Worm (Caenorhabditis elegans) whole organism, late embryonic: ENCODE results near the gene ZC53.2.

Source experiments
- ahr-1 ChIP-seq: sonication (generic microtip); optimal IDR thresholded peaks from 2 replicates; lab custom pipeline; 2016; ENCODE audit warnings: missing genetic modification characterization, missing compliant biosample characterization
- ceh-22 ChIP-seq: sonication (generic microtip); optimal IDR thresholded peaks from 2 replicates; lab custom pipeline; 2017; ENCODE audit warnings: missing biosample characterization, missing genetic modification characterization
- ceh-24 ChIP-seq: sonication (generic microtip); optimal IDR thresholded peaks from 2 replicates; lab custom pipeline; 2016; ENCODE audit warnings: mild to moderate bottlenecking, missing genetic modification characterization, missing compliant biosample characterization
- dve-1 ChIP-seq: sonication (generic microtip); optimal IDR thresholded peaks from 2 replicates; lab custom pipeline; 2017; ENCODE audit warnings: antibody characterized with exemption, mild to moderate bottlenecking, missing genetic modification characterization, missing compliant biosample characterization
- elt-2 ChIP-seq: sonication (generic microtip); optimal IDR thresholded peaks from 2 replicates; lab custom pipeline; 2016; ENCODE audit warnings: missing genetic modification reagents, missing genetic modification characterization, missing compliant biosample characterization
- lin-11 ChIP-seq: fragments of 200-800 bp; sonication (Bioruptor generic); optimal IDR thresholded peaks from 2 replicates; lab custom pipeline; 2018; ENCODE audit warnings: mild to moderate bottlenecking, missing genetic modification characterization, missing compliant biosample characterization
- pha-4 ChIP-seq: fragments of 150-350 bp; optimal IDR thresholded peaks from 2 replicates; lab custom pipeline; 2018; ENCODE audit warnings: missing biosample characterization, missing genetic modification reagents, missing genetic modification characterization
- pros-1 ChIP-seq: fragments of 150-350 bp; optimal IDR thresholded peaks from 2 replicates; lab custom pipeline; 2014; ENCODE audit warnings: missing biosample characterization, missing genetic modification reagents, missing genetic modification characterization
- rnt-1 ChIP-seq: sonication (generic microtip); optimal IDR thresholded peaks from 2 replicates; lab custom pipeline; 2016; ENCODE audit warnings: missing genetic modification characterization, missing compliant biosample characterization
- tbx-2 ChIP-seq: sonication (generic microtip); optimal IDR thresholded peaks from 2 replicates; lab custom pipeline; 2016; ENCODE audit warnings: missing genetic modification characterization, missing compliant biosample characterization
- ztf-16 ChIP-seq: sonication (generic microtip); optimal IDR thresholded peaks from 2 replicates; lab custom pipeline; 2017; ENCODE audit warnings: missing genetic modification characterization, missing compliant biosample characterization

DNA sequence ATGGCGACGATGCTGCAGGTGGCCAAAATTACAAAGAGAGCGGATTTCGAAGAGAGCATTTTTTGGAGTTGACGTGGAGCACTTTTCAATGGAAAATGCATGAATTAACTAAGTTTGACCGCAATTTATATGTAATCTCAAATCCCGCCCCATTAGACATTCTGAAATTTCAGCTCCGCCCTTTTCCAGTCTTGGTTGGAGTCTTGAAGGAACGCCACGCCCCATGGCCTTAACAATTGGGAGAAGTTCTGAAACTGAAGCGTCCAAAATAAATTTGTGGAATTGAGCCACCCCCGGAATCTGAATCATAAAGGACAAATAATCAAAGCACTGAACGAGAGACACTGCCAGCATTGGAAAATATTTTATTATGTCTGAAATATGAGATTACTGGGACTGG, 26.8 kb downstream of the ZC53.2 start, which contains the start of gene B0294.1:
- TF ChIP-seq dve-1: no peak
- TF ChIP-seq rnt-1: no peak
- no peak for TF ChIP-seq lin-11 (tag; lab: Kevin White, UChicago)
- no peak for TF ChIP-seq pha-4 (tag; lab: Kevin White, UChicago)
- no peak for TF ChIP-seq elt-2 (tag; lab: Kevin White, UChicago)
- TF ChIP-seq ahr-1 (tag; lab: Kevin White, UChicago): no peak
- no peak for TF ChIP-seq ceh-22 (tag; lab: Kevin White, UChicago)
- no peak for TF ChIP-seq ceh-24 (tag; lab: Kevin White, UChicago)
- no peak for TF ChIP-seq ztf-16 (tag; lab: Kevin White, UChicago)
- TF ChIP-seq pros-1: no peak
- TF ChIP-seq tbx-2 (tag; lab: Kevin White, UChicago): no peak
